Worm (Caenorhabditis elegans) whole organism, L2 larva: ENCODE measurements around the gene F26A1.7.
"Not testable (repeated sequence)": the region's sequence is repeated elsewhere in the genome, so short reads cannot be mapped to it uniquely, and the experiment has no call there.

Experiments used
- C34F6.9 ChIP-seq: fragments of 150-350 bp; optimal IDR thresholded peaks from 2 replicates; lab custom pipeline; 2014; ENCODE audit warnings: missing biosample characterization, missing genetic modification characterization
- Y55F3AM.14 ChIP-seq: fragments of 200-800 bp; sonication (Bioruptor generic); optimal IDR thresholded peaks from 2 replicates; lab custom pipeline; 2018; ENCODE audit warnings: mild to moderate bottlenecking, missing genetic modification characterization, missing compliant biosample characterization
- aly-2 ChIP-seq: fragments of 150-350 bp; optimal IDR thresholded peaks from 2 replicates; lab custom pipeline; 2014; ENCODE audit warnings: missing biosample characterization, missing genetic modification characterization
- ama-1 ChIP-seq: fragments of 150-350 bp; optimal IDR thresholded peaks from 2 replicates; lab custom pipeline; 2018; ENCODE audit warnings: inconsistent platforms
- ceh-16 ChIP-seq: fragments of 150-350 bp; optimal IDR thresholded peaks from 2 replicates; lab custom pipeline; 2014; ENCODE audit warnings: missing biosample characterization, missing genetic modification characterization
- ceh-82 ChIP-seq: fragments of 150-350 bp; optimal IDR thresholded peaks from 2 replicates; lab custom pipeline; 2014; ENCODE audit warnings: missing biosample characterization, missing genetic modification characterization
- crh-2 ChIP-seq: sonication (generic microtip); optimal IDR thresholded peaks from 2 replicates; lab custom pipeline; 2017; ENCODE audit warnings: missing biosample characterization, missing genetic modification characterization
- dmd-4 ChIP-seq: sonication (generic microtip); optimal IDR thresholded peaks from 2 replicates; lab custom pipeline; 2017; ENCODE audit warnings: missing biosample characterization, missing genetic modification characterization
- egl-27 ChIP-seq: sonication (generic microtip); optimal IDR thresholded peaks from 3 replicates; lab custom pipeline; 2017; ENCODE audit warnings: missing biosample characterization, missing genetic modification reagents, missing genetic modification characterization
- elt-3 ChIP-seq: sonication (generic microtip); optimal IDR thresholded peaks from 2 replicates; lab custom pipeline; 2017; ENCODE audit warnings: missing biosample characterization, missing genetic modification characterization
- fos-1 ChIP-seq: fragments of 150-350 bp; optimal IDR thresholded peaks from 2 replicates; lab custom pipeline; 2014; ENCODE audit warnings: missing biosample characterization, missing genetic modification characterization
- gmeb-1 ChIP-seq: fragments of 150-350 bp; optimal IDR thresholded peaks from 2 replicates; lab custom pipeline; 2014; ENCODE audit warnings: missing biosample characterization, missing genetic modification characterization
- lin-39 ChIP-seq: fragments of 150-350 bp; optimal IDR thresholded peaks from 2 replicates; lab custom pipeline; 2014; ENCODE audit warnings: missing biosample characterization, missing genetic modification reagents, missing genetic modification characterization
- lsy-2 ChIP-seq, 2 experiments: fragments of 150-350 bp in 1 of 2; sonication (generic microtip) in 1 of 2; optimal IDR thresholded peaks; 2 replicates each; lab custom pipeline; 2014 to 2017; ENCODE audit warnings: missing biosample characterization in 2 of 2, missing genetic modification characterization in 2 of 2
- nhr-11 ChIP-seq: fragments of 150-350 bp; optimal IDR thresholded peaks from 2 replicates; lab custom pipeline; 2014; ENCODE audit warnings: missing biosample characterization, missing genetic modification characterization
- nhr-129 ChIP-seq: fragments of 150-350 bp; optimal IDR thresholded peaks from 2 replicates; lab custom pipeline; 2014; ENCODE audit warnings: missing biosample characterization, missing genetic modification characterization
- nhr-21 ChIP-seq: fragments of 150-350 bp; optimal IDR thresholded peaks from 2 replicates; lab custom pipeline; 2014; ENCODE audit warnings: missing biosample characterization, missing genetic modification characterization
- nhr-23 ChIP-seq: fragments of 150-350 bp; optimal IDR thresholded peaks from 2 replicates; lab custom pipeline; 2014; ENCODE audit warnings: missing biosample characterization, missing genetic modification reagents, missing genetic modification characterization
- nhr-237 ChIP-seq: fragments of 150-350 bp; optimal IDR thresholded peaks from 2 replicates; lab custom pipeline; 2014; ENCODE audit warnings: missing biosample characterization, missing genetic modification characterization
- nhr-25 ChIP-seq: fragments of 150-350 bp; sonication (generic microtip); optimal IDR thresholded peaks from 3 replicates; lab custom pipeline; 2014; ENCODE audit warnings: missing biosample characterization, missing genetic modification characterization
- sem-4 ChIP-seq: fragments of 150-350 bp; optimal IDR thresholded peaks from 2 replicates; lab custom pipeline; 2014; ENCODE audit warnings: missing biosample characterization, missing genetic modification reagents, missing genetic modification characterization
- skn-1 ChIP-seq: sonication (generic microtip); optimal IDR thresholded peaks from 2 replicates; lab custom pipeline; 2017; ENCODE audit warnings: missing biosample characterization, missing genetic modification characterization
- sma-9 ChIP-seq, 2 experiments: fragments of 150-350 bp in 1 of 2; sonication (generic microtip) in 1 of 2; optimal IDR thresholded peaks; 2 replicates each; lab custom pipeline; 2014 to 2016; ENCODE audit warnings: missing genetic modification characterization in 2 of 2, mild to moderate bottlenecking in 1 of 2, missing biosample characterization in 1 of 2, missing compliant biosample characterization in 1 of 2, missing genetic modification reagents in 1 of 2, moderate library complexity in 1 of 2
- snpc-4 ChIP-seq: fragments of 150-350 bp; optimal IDR thresholded peaks from 2 replicates; lab custom pipeline; 2014; ENCODE audit warnings: missing biosample characterization, missing genetic modification characterization
- unc-39 ChIP-seq: fragments of 150-350 bp; optimal IDR thresholded peaks from 2 replicates; lab custom pipeline; 2014; ENCODE audit warnings: missing biosample characterization, missing genetic modification characterization
- unc-55 ChIP-seq: fragments of 150-350 bp; sonication (generic microtip); optimal IDR thresholded peaks from 3 replicates; lab custom pipeline; 2014; ENCODE audit warnings: missing biosample characterization, missing genetic modification reagents, missing genetic modification characterization
- zag-1 ChIP-seq: fragments of 150-350 bp; optimal IDR thresholded peaks from 2 replicates; lab custom pipeline; 2014; ENCODE audit warnings: missing biosample characterization, missing genetic modification characterization
- ztf-1 ChIP-seq: fragments of 200-800 bp; sonication (Bioruptor generic); conservative IDR thresholded peaks from 2 replicates; pipeline ENCODE4 v1.3.6; 2022; ENCODE audit warnings: missing genetic modification characterization, missing compliant biosample characterization
- ztf-11 ChIP-seq: sonication (generic microtip); optimal IDR thresholded peaks from 2 replicates; lab custom pipeline; 2017; ENCODE audit warnings: missing biosample characterization, missing genetic modification characterization
- ztf-4 ChIP-seq: fragments of 150-350 bp; optimal IDR thresholded peaks from 2 replicates; lab custom pipeline; 2014; ENCODE audit warnings: missing biosample characterization, missing genetic modification characterization

F26A1.7 gene

ce11 chrIII:4796039-4796438 is 23.7 kb downstream of the F26A1.7 start (continued):
- TF ChIP-seq nhr-25 (tag; lab: Kevin White, UChicago) (no peak), snpc-4 (tag; lab: Kevin White, UChicago) (no peak), aly-2 (no peak), ztf-4 (tag; lab: Kevin White, UChicago) (no peak)

- TF ChIP-seq zag-1 (tag; lab: Kevin White, UChicago), result no peak
- no peak for TF ChIP-seq sem-4 (tag; lab: Kevin White, UChicago)
- no peak for TF ChIP-seq lsy-2 (tag; optimal IDR thresholded peaks at IDR 0.05; lab: Kevin White, UChicago)
- TF ChIP-seq nhr-23 (tag; lab: Kevin White, UChicago), result no peak
- no peak for TF ChIP-seq nhr-21 (tag; lab: Kevin White, UChicago)
- no peak for TF ChIP-seq nhr-11 (tag; lab: Kevin White, UChicago)
- TF ChIP-seq nhr-237 (tag; lab: Kevin White, UChicago), result no peak
- no peak for TF ChIP-seq ceh-82 (tag; lab: Kevin White, UChicago)
These were observed 27.1 kb downstream of the F26A1.7 start, which contains the start of gene mip-1 for ce11 chrIII:4792560-4793136. mip-1 (plus strand) TSS chrIII:4793086.

- TF ChIP-seq egl-27 (tag; lab: Kevin White, UChicago) (no peak), unc-55 (peak; percentile 16), elt-3 (tag; lab: Kevin White, UChicago) (no peak), gmeb-1 (tag; lab: Kevin White, UChicago) (peak; percentile 13), C34F6.9 (peak; percentile 65), sma-9 (GFP tag; optimal IDR thresholded peaks at IDR 0.05; lab: Kevin White, UChicago) (no peak), sma-9 (tag; optimal IDR thresholded peaks at IDR 0.05; lab: Kevin White, UChicago) (no peak)
These were observed 34.0 kb downstream of the F26A1.7 start, which contains the start of gene mel-28 for ce11 chrIII:4785714-4786113. mel-28 (plus strand) TSS chrIII:4786080.

- not testable (repeated sequence) for TF ChIP-seq lin-39 (tag; lab: Kevin White, UChicago); ztf-1 (GFP tag; lab: Robert Waterston, UW); gmeb-1 (tag; lab: Kevin White, UChicago)
These were observed 34.6 kb downstream of the F26A1.7 start, which contains the start of gene enu-3.2 for ce11 chrIII:4785131-4785530. enu-3.2 (minus strand) TSS chrIII:4785235.

ce11 chrIII:4781937-4782576 is 37.7 kb downstream of the F26A1.7 start, which contains the start of the genes gex-5 and C38D4.10:
gex-5 (minus strand) TSS chrIII:4781987.
C38D4.10 (plus strand) TSS chrIII:4782526.
- not testable (repeated sequence) for TF ChIP-seq C34F6.9; nhr-129 (tag; lab: Kevin White, UChicago); gmeb-1 (tag; lab: Kevin White, UChicago)

ce11 chrIII:4779855-4780254 is 39.9 kb downstream of the F26A1.7 start, which contains the start of gene B0393.9:
B0393.9 (minus strand) TSS chrIII:4780157.
- TF ChIP-seq ceh-82 (tag; lab: Kevin White, UChicago) (no peak), fos-1 (tag; lab: Kevin White, UChicago) (peak; percentile 35)
- TF ChIP-seq, all 48 proteins: peak for 1

- TF ChIP-seq crh-2 (tag; lab: Kevin White, UChicago) (no peak), lin-39 (tag; lab: Kevin White, UChicago) (no peak), ama-1 (no peak), ztf-1 (GFP tag; lab: Robert Waterston, UW) (no peak), unc-55 (no peak), sem-4 (tag; lab: Kevin White, UChicago) (no peak), snpc-4 (tag; lab: Kevin White, UChicago) (no peak), unc-39 (no peak), elt-3 (tag; lab: Kevin White, UChicago) (no peak), skn-1 (tag; lab: Kevin White, UChicago) (no peak), fos-1 (tag; lab: Kevin White, UChicago) (no peak), ceh-16 (tag; lab: Kevin White, UChicago) (no peak), ceh-82 (tag; lab: Kevin White, UChicago) (no peak), aly-2 (no peak), zag-1 (tag; lab: Kevin White, UChicago) (no peak), dmd-4 (tag; lab: Kevin White, UChicago) (no peak), lsy-2 (tag; optimal IDR thresholded peaks at IDR 0.05; lab: Kevin White, UChicago) (no peak), ztf-11 (tag; lab: Kevin White, UChicago) (no peak), Y55F3AM.14 (GFP tag; lab: Kevin White, UChicago) (no peak)
These were observed 41.7 kb downstream of the F26A1.7 start, which contains the start of gene B0393.7 for ce11 chrIII:4778003-4778402. B0393.7 (minus strand) TSS chrIII:4778103.
